Fruit fly (Drosophila melanogaster): ENCODE data around the gene CG12375.
A peak's percentile ranks its signal among the peaks of the same experiment; 100 is the strongest.

The CG12375 gene

DNA sequence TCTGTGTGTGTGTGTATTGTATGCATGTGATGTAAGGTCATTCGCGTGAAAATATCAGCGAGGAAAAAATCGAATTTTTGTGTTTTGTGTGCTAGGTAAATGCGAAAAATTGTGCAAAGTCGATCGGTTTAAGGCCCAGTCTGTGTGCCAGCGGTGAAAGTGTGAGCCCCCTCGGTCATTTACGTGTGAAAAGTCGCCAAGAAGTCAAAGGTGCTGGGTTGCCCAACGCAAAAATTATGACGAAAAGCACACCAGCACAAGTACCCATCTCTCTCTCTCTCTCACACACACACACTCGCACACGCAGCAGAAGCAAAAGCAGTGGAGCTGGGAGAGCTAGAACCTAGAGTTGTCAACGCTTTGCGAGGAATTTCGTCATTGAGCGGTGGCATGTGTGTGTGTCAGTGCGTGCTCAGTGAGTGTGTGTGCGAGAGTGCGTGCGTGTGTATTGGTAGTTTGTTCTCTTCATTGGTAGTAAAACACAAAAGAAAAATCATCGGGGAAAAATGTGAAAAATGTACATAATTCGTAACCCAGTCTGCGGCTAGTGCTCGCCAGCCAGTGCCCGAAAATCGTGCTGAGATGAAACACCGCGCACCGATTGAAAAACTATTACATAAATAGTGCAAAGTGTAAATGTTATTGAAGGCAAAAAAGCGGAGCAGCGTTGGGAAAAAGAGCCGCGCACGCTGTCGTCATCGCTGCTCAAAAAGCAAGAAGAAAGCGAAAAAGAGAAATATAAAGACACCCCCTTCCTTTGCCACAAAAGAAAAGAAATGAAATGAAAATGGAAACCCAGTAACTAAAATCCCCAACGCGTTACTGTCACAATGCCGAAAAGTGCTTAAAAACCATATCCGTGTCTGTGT lies 43.0 kb downstream of the CG12375 start:
- TF ChIP-seq CG11762 (GFP tag; optimal IDR thresholded peaks at IDR 0.05; ENCODE audit: insufficient read depth), result no peak
- TF ChIP-seq CG7368 (GFP tag; optimal IDR thresholded peaks at IDR 0.05), result no peak
- TF ChIP-seq salr (GFP tag; optimal IDR thresholded peaks at IDR 0.05), result peak in 1 of 2 experiments; percentile 51
- TF ChIP-seq CG6163 (GFP tag; IDR thresholded peaks at IDR 0.05), result peak; percentile 37; the same call in 2 of the 3 replicates
- TF ChIP-seq Hr39 (GFP tag; optimal IDR thresholded peaks at IDR 0.05), result no peak
- no peak for TF ChIP-seq CG4318 (GFP tag; optimal IDR thresholded peaks at IDR 0.05)
- TF ChIP-seq topi (GFP tag; optimal IDR thresholded peaks at IDR 0.05), result no peak
- no peak for TF ChIP-seq acj6 (GFP tag; optimal IDR thresholded peaks at IDR 0.05)
- peak; percentile 47 for TF ChIP-seq Eip78C (GFP tag)
- no peak for TF ChIP-seq Eip93F (GFP tag; optimal IDR thresholded peaks at IDR 0.05)
- no peak for TF ChIP-seq CG1621 (tag; optimal IDR thresholded peaks at IDR 0.05)
- peak; percentile 50 to 62 for TF ChIP-seq ss (GFP tag; optimal IDR thresholded peaks at IDR 0.05)
- peak; percentile 30 for TF ChIP-seq net (GFP tag; optimal IDR thresholded peaks at IDR 0.05)
- no peak for TF ChIP-seq Ets96B (tag; optimal IDR thresholded peaks at IDR 0.05)
- no peak for TF ChIP-seq fkh (GFP tag; optimal IDR thresholded peaks at IDR 0.05)
- TF ChIP-seq dac (GFP tag; optimal IDR thresholded peaks at IDR 0.05), result no peak
- TF ChIP-seq CG8119 (GFP tag; IDR thresholded peaks at IDR 0.05), result peak; percentile 54; the same call in 1 of the 3 replicates
- no peak for TF ChIP-seq achi (GFP tag; optimal IDR thresholded peaks at IDR 0.05)
- TF ChIP-seq CG11902 (GFP tag; optimal IDR thresholded peaks at IDR 0.05), result no peak
- no peak for TF ChIP-seq lz (GFP tag; optimal IDR thresholded peaks at IDR 0.05)
- peak; percentile 26 for TF ChIP-seq dsx (GFP tag; optimal IDR thresholded peaks at IDR 0.05; ENCODE audit: poor library complexity, severe bottlenecking)
- peak; percentile 65 for TF ChIP-seq Sox14 (GFP tag; optimal IDR thresholded peaks at IDR 0.05)
- TF ChIP-seq pdm3 (GFP tag; optimal IDR thresholded peaks at IDR 0.05), result no peak
- TF ChIP-seq CG16779 (tag; optimal IDR thresholded peaks at IDR 0.05), result no peak
- TF ChIP-seq CG6808 (GFP tag; optimal IDR thresholded peaks at IDR 0.05), result peak; percentile 3
- TF ChIP-seq CG6792 (GFP tag; optimal IDR thresholded peaks at IDR 0.05), result no peak
- TF ChIP-seq eg (GFP tag; IDR thresholded peaks at IDR 0.05), result peak; percentile 50; the same call in 2 of the 3 replicates
- no peak for TF ChIP-seq CG11294 (GFP tag; IDR thresholded peaks at IDR 0.05)
- peak; percentile 41 for TF ChIP-seq Lpt (GFP tag; optimal IDR thresholded peaks at IDR 0.05)
- TF ChIP-seq CG6854 (GFP tag; optimal IDR thresholded peaks at IDR 0.05), result peak; percentile 28
- TF ChIP-seq CG10669 (GFP tag; optimal IDR thresholded peaks at IDR 0.05), result no peak
- TF ChIP-seq Met (GFP tag; optimal IDR thresholded peaks at IDR 0.05), result no peak
- TF ChIP-seq fd59A (GFP tag; optimal IDR thresholded peaks at IDR 0.05), result no peak
- TF ChIP-seq CG9139 (GFP tag; optimal IDR thresholded peaks at IDR 0.05), result peak; percentile 7
- no peak for TF ChIP-seq cyc (GFP tag; optimal IDR thresholded peaks at IDR 0.05)
- peak; percentile 99 for TF ChIP-seq svp (GFP tag)
- TF ChIP-seq CG3919 (GFP tag; optimal IDR thresholded peaks at IDR 0.05), result peak; percentile 6
- TF ChIP-seq esn (GFP tag; optimal IDR thresholded peaks at IDR 0.05), result no peak
- TF ChIP-seq Smox (GFP tag; optimal IDR thresholded peaks at IDR 0.05), result no peak
- no peak for TF ChIP-seq CG34406 (GFP tag; optimal IDR thresholded peaks at IDR 0.05)
- no peak for TF ChIP-seq Blimp-1 (GFP tag; optimal IDR thresholded peaks at IDR 0.05)
- peak; percentile 27 for TF ChIP-seq fd85E (GFP tag; optimal IDR thresholded peaks at IDR 0.05)
- TF ChIP-seq vri (GFP tag; optimal IDR thresholded peaks at IDR 0.05), result peak; percentile 93

- TF ChIP-seq lz (GFP tag; optimal IDR thresholded peaks at IDR 0.05) (no peak), CG6792 (GFP tag; optimal IDR thresholded peaks at IDR 0.05) (no peak), CG4318 (GFP tag; optimal IDR thresholded peaks at IDR 0.05) (no peak), ss (GFP tag; optimal IDR thresholded peaks at IDR 0.05) (no peak), Sox14 (GFP tag; optimal IDR thresholded peaks at IDR 0.05) (no peak), CG8119 (GFP tag; IDR thresholded peaks at IDR 0.05) (no peak), eg (GFP tag; IDR thresholded peaks at IDR 0.05) (no peak), Hr38 (GFP tag; optimal IDR thresholded peaks at IDR 0.05) (no peak), CG11762 (GFP tag; optimal IDR thresholded peaks at IDR 0.05; ENCODE audit: insufficient read depth) (no peak), Gug (GFP tag; IDR thresholded peaks at IDR 0.05) (no peak), dsx (GFP tag; optimal IDR thresholded peaks at IDR 0.05; ENCODE audit: poor library complexity, severe bottlenecking) (no peak), fd59A (GFP tag; optimal IDR thresholded peaks at IDR 0.05) (no peak), pdm3 (GFP tag; optimal IDR thresholded peaks at IDR 0.05) (no peak), spab (GFP tag; optimal IDR thresholded peaks at IDR 0.05) (no peak), CG34406 (GFP tag; optimal IDR thresholded peaks at IDR 0.05) (no peak), CG16779 (tag; optimal IDR thresholded peaks at IDR 0.05) (no peak), CG9139 (GFP tag; optimal IDR thresholded peaks at IDR 0.05) (no peak), Eip93F (GFP tag; optimal IDR thresholded peaks at IDR 0.05) (no peak), esn (GFP tag; optimal IDR thresholded peaks at IDR 0.05) (no peak), achi (GFP tag; optimal IDR thresholded peaks at IDR 0.05) (no peak)
Measured at dm6 chr2L:8083413-8083426, 43.5 kb downstream of the CG12375 start, which contains the start of gene Bsg. Gene Bsg (plus strand): TSS chr2L:8083420.

Measured in whole organism, prepupa.